Fruit fly (Drosophila melanogaster) whole organism, embryonic: Measurements from ENCODE around the gene SmydA-9.

Experiments
- Awh ChIP-seq: fragments of 200-800 bp; sonication (Bioruptor generic); IDR thresholded peaks from 2 replicates; pipeline ENCODE4, ENCODE4 v1.3.6; 2022; ENCODE audit warnings: missing biosample characterization, missing genetic modification characterization
- Blimp-1 ChIP-seq: fragments of 200-800 bp; sonication (Bioruptor generic); optimal IDR thresholded peaks from 3 replicates; lab custom pipeline; 2018; ENCODE audit warnings: missing biosample characterization, missing genetic modification characterization, mild to moderate bottlenecking, moderate library complexity, missing genetic modification reagents
- Bteb2 ChIP-seq: fragments of 200-800 bp; sonication (Bioruptor generic); optimal IDR thresholded peaks from 2 replicates; lab custom pipeline; 2016; ENCODE audit warnings: missing biosample characterization, missing genetic modification characterization
- CG11560 ChIP-seq: fragments of 200-800 bp; sonication (Bioruptor generic); IDR thresholded peaks from 3 replicates; pipeline ENCODE4 v1.3.6; 2022; ENCODE audit warnings: missing biosample characterization, missing genetic modification characterization
- CG11696 ChIP-seq: fragments of 200-800 bp; sonication (Bioruptor generic); IDR thresholded peaks from 2 replicates; pipeline ENCODE4 v1.3.6; 2022; ENCODE audit warnings: missing biosample characterization, missing genetic modification characterization
- CG15479 ChIP-seq: fragments of 200-800 bp; sonication (Bioruptor generic); optimal IDR thresholded peaks from 3 replicates; lab custom pipeline; 2019; ENCODE audit warnings: missing biosample characterization, mild to moderate bottlenecking, missing genetic modification characterization, moderate library complexity
- CG15696 ChIP-seq: fragments of 200-800 bp; sonication (Bioruptor generic); optimal IDR thresholded peaks from 2 replicates; lab custom pipeline; 2019; ENCODE audit warnings: missing biosample characterization, mild to moderate bottlenecking, missing genetic modification characterization, moderate library complexity
- CG1647 ChIP-seq: fragments of 200-800 bp; sonication (Bioruptor generic); optimal IDR thresholded peaks from 3 replicates; lab custom pipeline; 2016; ENCODE audit warnings: missing biosample characterization, missing genetic modification characterization
- CG16779 ChIP-seq: fragments of 200-800 bp; sonication (Bioruptor generic); IDR thresholded peaks from 2 replicates; pipeline ENCODE4 v1.3.6; 2022; ENCODE audit warnings: missing biosample characterization, missing genetic modification characterization
- CG16813 ChIP-seq: fragments of 200-800 bp; sonication (Bioruptor generic); IDR thresholded peaks from 3 replicates; pipeline ENCODE4 v1.3.6; 2022; ENCODE audit warnings: missing biosample characterization, missing genetic modification characterization; ENCODE audit not compliant: partially characterized antibody
- CG1792 ChIP-seq: fragments of 200-800 bp; sonication (Bioruptor generic); optimal IDR thresholded peaks from 2 replicates; lab custom pipeline; 2016; ENCODE audit warnings: missing biosample characterization, missing genetic modification characterization
- CG18476 ChIP-seq: fragments of 200-800 bp; sonication (Bioruptor generic); optimal IDR thresholded peaks from 2 replicates; lab custom pipeline; 2016; ENCODE audit warnings: missing biosample characterization, mild to moderate bottlenecking, missing genetic modification characterization
- CG3838 ChIP-seq: fragments of 200-800 bp; sonication (Bioruptor generic); optimal IDR thresholded peaks from 3 replicates; lab custom pipeline; 2016; ENCODE audit warnings: missing biosample characterization, missing genetic modification characterization
- CG4328 ChIP-seq: fragments of 200-800 bp; sonication (Bioruptor generic); optimal IDR thresholded peaks from 3 replicates; lab custom pipeline; 2017; ENCODE audit warnings: missing biosample characterization, missing genetic modification reagents, missing genetic modification characterization
- CG4854 ChIP-seq: fragments of 200-800 bp; sonication (Bioruptor generic); optimal IDR thresholded peaks from 2 replicates; lab custom pipeline; 2016; ENCODE audit warnings: missing biosample characterization, missing genetic modification characterization, inconsistent platforms
- CG6813 ChIP-seq: fragments of 200-800 bp; sonication (Bioruptor generic); optimal IDR thresholded peaks from 2 replicates; lab custom pipeline; 2017; ENCODE audit warnings: missing biosample characterization, missing genetic modification characterization, mild to moderate bottlenecking, moderate library complexity, missing genetic modification reagents
- CG6854 ChIP-seq: fragments of 200-800 bp; sonication (Bioruptor generic); optimal IDR thresholded peaks from 3 replicates; lab custom pipeline; 2017; ENCODE audit warnings: missing biosample characterization, mild to moderate bottlenecking, missing genetic modification characterization
- CG7839 ChIP-seq: fragments of 200-800 bp; sonication (Bioruptor generic); optimal IDR thresholded peaks from 3 replicates; lab custom pipeline; 2018; ENCODE audit warnings: missing biosample characterization, mild to moderate bottlenecking, missing genetic modification characterization, moderate library complexity
- CG7987 ChIP-seq: fragments of 200-800 bp; sonication (Bioruptor generic); optimal IDR thresholded peaks from 2 replicates; lab custom pipeline; 2018; ENCODE audit warnings: missing biosample characterization, mild to moderate bottlenecking, missing genetic modification characterization, moderate library complexity
- CG8281 ChIP-seq: fragments of 200-800 bp; sonication (Bioruptor generic); optimal IDR thresholded peaks from 2 replicates; lab custom pipeline; 2018; ENCODE audit warnings: missing biosample characterization, mild to moderate bottlenecking, missing genetic modification characterization, moderate library complexity
- CG9609 ChIP-seq: fragments of 200-800 bp; sonication (Bioruptor generic); optimal IDR thresholded peaks from 3 replicates; lab custom pipeline; 2016; ENCODE audit warnings: missing biosample characterization, missing genetic modification characterization
- Elba2 ChIP-seq: fragments of 200-800 bp; sonication (Bioruptor generic); optimal IDR thresholded peaks from 3 replicates; lab custom pipeline; 2016; ENCODE audit warnings: missing biosample characterization, missing genetic modification characterization
- HmgZ ChIP-seq: fragments of 200-800 bp; sonication (Bioruptor generic); optimal IDR thresholded peaks from 2 replicates; lab custom pipeline; 2018; ENCODE audit warnings: missing biosample characterization, mild to moderate bottlenecking, missing genetic modification characterization
- Lpt ChIP-seq: fragments of >200 bp; optimal IDR thresholded peaks from 2 replicates; lab custom pipeline; 2018; ENCODE audit warnings: missing biosample characterization, missing genetic modification characterization
- Max ChIP-seq: fragments of 200-800 bp; sonication (Bioruptor generic); optimal IDR thresholded peaks from 2 replicates; lab custom pipeline; 2016; ENCODE audit warnings: missing biosample characterization, mild to moderate bottlenecking, missing genetic modification characterization
- Myb ChIP-seq: fragments of 200-800 bp; sonication (Bioruptor generic); optimal IDR thresholded peaks from 2 replicates; lab custom pipeline; 2016; ENCODE audit warnings: missing biosample characterization, missing genetic modification characterization
- Opbp ChIP-seq: fragments of 200-800 bp; sonication (Bioruptor generic); IDR thresholded peaks from 3 replicates; pipeline ENCODE4 v1.3.6; 2022; ENCODE audit warnings: missing biosample characterization, missing genetic modification characterization; ENCODE audit not compliant: partially characterized antibody
- Six4 ChIP-seq: fragments of 200-800 bp; sonication (Bioruptor generic); optimal IDR thresholded peaks from 2 replicates; lab custom pipeline; 2016; ENCODE audit warnings: missing biosample characterization, missing genetic modification characterization
- Sox100B ChIP-seq: fragments of 200-800 bp; sonication (Bioruptor generic); optimal IDR thresholded peaks from 3 replicates; lab custom pipeline; 2018; ENCODE audit warnings: missing biosample characterization, mild to moderate bottlenecking, missing genetic modification characterization
- Stat92E ChIP-seq, 3 experiments: fragments of >200 bp in 2 of 3; fragments of 200-800 bp in 1 of 3; sonication (Bioruptor generic) in 1 of 3; optimal IDR thresholded peaks; 2 replicates each; lab custom pipeline; 2017 to 2019; ENCODE audit warnings: missing biosample characterization in 3 of 3, missing genetic modification characterization in 3 of 3, mild to moderate bottlenecking in 1 of 3, moderate library complexity in 1 of 3
- Xrp1 ChIP-seq: fragments of 200-800 bp; sonication (Bioruptor generic); IDR thresholded peaks from 2 replicates; pipeline ENCODE4 v1.3.6; 2022; ENCODE audit warnings: missing biosample characterization, missing genetic modification characterization
- bab2 ChIP-seq: fragments of 200-800 bp; sonication (Bioruptor generic); optimal IDR thresholded peaks from 2 replicates; lab custom pipeline; 2016; ENCODE audit warnings: missing biosample characterization, missing genetic modification characterization
- fd64A ChIP-seq: fragments of 200-800 bp; sonication (Bioruptor generic); optimal IDR thresholded peaks from 3 replicates; lab custom pipeline; 2018; ENCODE audit warnings: missing biosample characterization, mild to moderate bottlenecking, missing genetic modification characterization
- gcm2 ChIP-seq: fragments of 200-800 bp; sonication (Bioruptor generic); optimal IDR thresholded peaks from 2 replicates; lab custom pipeline; 2016; ENCODE audit warnings: missing biosample characterization, missing genetic modification characterization
- gro ChIP-seq: fragments of 200-800 bp; sonication (Bioruptor generic); optimal IDR thresholded peaks from 2 replicates; lab custom pipeline; 2016; ENCODE audit warnings: missing biosample characterization, missing genetic modification characterization
- hth ChIP-seq: fragments of >200 bp; optimal IDR thresholded peaks from 2 replicates; lab custom pipeline; 2017; ENCODE audit warnings: inconsistent platforms
- lilli ChIP-seq: fragments of 200-800 bp; sonication (Bioruptor generic); optimal IDR thresholded peaks from 3 replicates; lab custom pipeline; 2016; ENCODE audit warnings: missing biosample characterization, missing genetic modification characterization
- maf-S ChIP-seq: fragments of 200-800 bp; sonication (Bioruptor generic); optimal IDR thresholded peaks from 2 replicates; lab custom pipeline; 2016; ENCODE audit warnings: missing biosample characterization, missing genetic modification characterization
- mam ChIP-seq: fragments of 200-800 bp; sonication (Bioruptor generic); optimal IDR thresholded peaks from 3 replicates; lab custom pipeline; 2016; ENCODE audit warnings: missing biosample characterization, missing genetic modification characterization
- prd ChIP-seq, 3 experiments: fragments of >200 bp in 2 of 3; fragments of 200-800 bp in 1 of 3; sonication (Bioruptor generic) in 1 of 3; optimal IDR thresholded peaks in 2 of 3; IDR thresholded peaks in 1 of 3; 2 replicates in 2 of 3; 3 replicates in 1 of 3; pipeline versions ENCODE4 v1.3.6 to Lab custom; 2017 to 2022; ENCODE audit warnings: missing biosample characterization in 1 of 3, missing genetic modification characterization in 1 of 3
- pum ChIP-seq: fragments of 200-800 bp; sonication (Bioruptor generic); optimal IDR thresholded peaks from 2 replicates; lab custom pipeline; 2016; ENCODE audit warnings: missing biosample characterization, missing genetic modification characterization
- pzg ChIP-seq: fragments of 200-800 bp; sonication (Bioruptor generic); optimal IDR thresholded peaks from 3 replicates; lab custom pipeline; 2018; ENCODE audit warnings: missing biosample characterization, mild to moderate bottlenecking, missing genetic modification characterization, moderate library complexity
- rib ChIP-seq: fragments of 200-800 bp; sonication (Bioruptor generic); IDR thresholded peaks from 2 replicates; pipeline ENCODE4 v1.3.6; 2022; ENCODE audit warnings: missing biosample characterization, missing genetic modification characterization
- run ChIP-seq: fragments of 200-800 bp; sonication (Bioruptor generic); optimal IDR thresholded peaks from 3 replicates; lab custom pipeline; 2018; ENCODE audit warnings: missing biosample characterization, mild to moderate bottlenecking, missing genetic modification characterization
- salm ChIP-seq: fragments of 200-800 bp; sonication (Bioruptor generic); optimal IDR thresholded peaks from 2 replicates; lab custom pipeline; 2018; ENCODE audit warnings: missing biosample characterization, mild to moderate bottlenecking, missing genetic modification characterization
- scrt ChIP-seq: fragments of 200-800 bp; sonication (Bioruptor generic); optimal IDR thresholded peaks from 2 replicates; lab custom pipeline; 2018; ENCODE audit warnings: missing biosample characterization, mild to moderate bottlenecking, missing genetic modification characterization, moderate library complexity
- sim ChIP-seq: fragments of 200-800 bp; sonication (Bioruptor generic); IDR thresholded peaks from 2 replicates; pipeline ENCODE4 v1.3.6; 2022; ENCODE audit warnings: missing biosample characterization, missing genetic modification characterization
- sug ChIP-seq: fragments of 200-800 bp; optimal IDR thresholded peaks from 2 replicates; lab custom pipeline; 2019; ENCODE audit warnings: missing biosample characterization, mild to moderate bottlenecking, missing genetic modification characterization, moderate library complexity
- tx ChIP-seq: fragments of 200-800 bp; sonication (Bioruptor generic); optimal IDR thresholded peaks from 2 replicates; lab custom pipeline; 2016; ENCODE audit warnings: missing biosample characterization, missing genetic modification characterization
- unc-4 ChIP-seq: fragments of 200-800 bp; sonication (Bioruptor generic); IDR thresholded peaks from 2 replicates; pipeline ENCODE4 v1.3.6; 2022; ENCODE audit warnings: missing biosample characterization, missing genetic modification characterization; ENCODE audit not compliant: partially characterized antibody
- usp ChIP-seq: fragments of >200 bp; optimal IDR thresholded peaks from 2 replicates; lab custom pipeline; 2017; ENCODE audit warnings: missing biosample characterization, missing genetic modification characterization
- yki ChIP-seq: fragments of >200 bp; optimal IDR thresholded peaks from 3 replicates; lab custom pipeline; 2018

The SmydA-9 gene

DNA sequence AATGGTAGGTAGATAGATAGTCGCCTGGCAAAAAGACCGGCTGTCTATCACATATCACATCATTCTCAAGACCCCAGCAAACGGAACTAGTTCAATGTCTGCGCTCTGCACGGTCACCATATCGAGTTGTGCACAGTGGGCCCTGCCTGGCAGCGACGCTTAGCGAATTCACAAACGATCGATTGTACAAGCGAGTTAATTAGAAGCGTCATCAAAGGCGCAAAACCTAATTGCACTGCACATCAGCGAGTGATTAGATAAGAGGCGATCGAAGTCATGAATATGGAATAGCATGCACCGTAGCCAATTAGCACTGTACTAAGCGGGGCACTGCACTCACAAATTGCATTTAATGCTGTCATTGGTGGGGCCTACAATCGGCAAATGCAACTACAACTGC lies 9.7 kb upstream of the SmydA-9 start (continued):
- TF ChIP-seq CG16779 (no peak), fd64A (GFP tag; lab: Kevin White, UChicago) (no peak), CG11696 (GFP tag; lab: Robert Waterston, UW) (no peak), HmgZ (tag; lab: Kevin White, UChicago) (no peak), CG6854 (no peak), CG18476 (GFP tag; lab: Kevin White, UChicago) (no peak), Max (GFP tag; lab: Kevin White, UChicago) (no peak), run (tag; lab: Kevin White, UChicago) (no peak), CG4328 (GFP tag; lab: Kevin White, UChicago) (no peak), CG15479 (no peak), sim (no peak), Awh (GFP tag; lab: Robert Waterston, UW) (no peak), sug (no peak), CG16813 (no peak), lilli (GFP tag; lab: Kevin White, UChicago) (no peak), usp (no peak), unc-4 (GFP tag; lab: Robert Waterston, UW) (no peak), Opbp (GFP tag; lab: Robert Waterston, UW) (no peak), rib (GFP tag; lab: Robert Waterston, UW) (no peak), Elba2 (GFP tag; lab: Kevin White, UChicago) (no peak), tx (GFP tag; lab: Kevin White, UChicago) (no peak), pum (GFP tag; lab: Kevin White, UChicago) (no peak), CG7987 (GFP tag; lab: Kevin White, UChicago) (no peak), salm (tag; lab: Kevin White, UChicago) (no peak), Stat92E (GFP tag; optimal IDR thresholded peaks at IDR 0.05; lab: Kevin White, UChicago) (no peak), CG4854 (GFP tag; lab: Kevin White, UChicago) (no peak), maf-S (GFP tag; lab: Kevin White, UChicago) (no peak), Six4 (GFP tag; lab: Kevin White, UChicago) (no peak), CG1792 (GFP tag; lab: Kevin White, UChicago) (no peak), Sox100B (GFP tag; lab: Kevin White, UChicago) (no peak), Lpt (no peak), gro (no peak), CG1647 (no peak), CG3838 (GFP tag; lab: Kevin White, UChicago) (no peak), CG9609 (GFP tag; lab: Kevin White, UChicago) (no peak), hth (lab: Kevin White, UChicago) (no peak), scrt (no peak), gcm2 (GFP tag; lab: Kevin White, UChicago) (no peak), bab2 (peak; percentile 13), pzg (no peak), Blimp-1 (GFP tag; lab: Kevin White, UChicago) (peak; percentile 22), CG15696 (no peak), CG11560 (tag; lab: Robert Waterston, UW) (0 out of 3 replicates have a peak, but pooled peaks have one; percentile 37), CG6813 (GFP tag; lab: Kevin White, UChicago) (no peak), mam (GFP tag; lab: Kevin White, UChicago) (no peak), Myb (GFP tag; lab: Kevin White, UChicago) (no peak), CG8281 (tag; lab: Kevin White, UChicago) (no peak), Bteb2 (GFP tag; lab: Kevin White, UChicago) (no peak), yki (no peak), prd (optimal IDR thresholded peaks at IDR 0.05; lab: Kevin White, UChicago) (no peak), prd (GFP tag; IDR thresholded peaks at IDR 0.05; lab: Robert Waterston, UW) (peak; percentile 74), CG7839 (tag; lab: Kevin White, UChicago) (peak; percentile 23), Xrp1 (peak; percentile 53; the same call in 1 of the 2 replicates)
